Worm (Caenorhabditis elegans): ENCODE measurements around the gene pdhk-2.

- TF ChIP-seq nhr-11 (tag; optimal IDR thresholded peaks at IDR 0.05) (no peak), ttx-3 (tag; optimal IDR thresholded peaks at IDR 0.05) (no peak), sdc-2 (tag; optimal IDR thresholded peaks at IDR 0.05) (no peak), mec-3 (tag; optimal IDR thresholded peaks at IDR 0.05; ENCODE audit: borderline replicate concordance) (no peak), pha-4 (tag; optimal IDR thresholded peaks at IDR 0.05) (no peak), elt-2 (tag; optimal IDR thresholded peaks at IDR 0.05) (no peak), unc-3 (GFP tag; conservative IDR thresholded peaks at IDR 0.05) (no peak), unc-3 (tag; optimal IDR thresholded peaks at IDR 0.05) (no peak), ceh-6 (GFP tag; optimal IDR thresholded peaks at IDR 0.05) (no peak), ets-4 (tag; optimal IDR thresholded peaks at IDR 0.05) (no peak), unc-42 (tag; optimal IDR thresholded peaks at IDR 0.05) (no peak), hlh-6 (tag; optimal IDR thresholded peaks at IDR 0.05) (no peak), F13H6.1 (tag; optimal IDR thresholded peaks at IDR 0.05) (no peak)
These were observed 28.2 kb downstream of the pdhk-2 start for ce11 chrIII:8712968-8713367.

Data from whole organism, late embryonic.